Worm (Caenorhabditis elegans) whole organism, L3 larva: ENCODE data around the gene clec-257.

Experiments
- R02D3.7 ChIP-seq: fragments of 150-350 bp; optimal IDR thresholded peaks from 2 replicates; lab custom pipeline; 2014; ENCODE audit warnings: missing biosample characterization, missing genetic modification characterization
- aly-2 ChIP-seq: fragments of 150-350 bp; optimal IDR thresholded peaks from 2 replicates; lab custom pipeline; 2014; ENCODE audit warnings: missing biosample characterization, missing genetic modification characterization
- ama-1 ChIP-seq: fragments of 150-350 bp; optimal IDR thresholded peaks from 2 replicates; lab custom pipeline; 2018
- fkh-10 ChIP-seq: sonication (generic microtip); optimal IDR thresholded peaks from 2 replicates; lab custom pipeline; 2017; ENCODE audit warnings: missing biosample characterization, missing genetic modification reagents, missing genetic modification characterization
- fos-1 ChIP-seq: fragments of 150-350 bp; optimal IDR thresholded peaks from 2 replicates; lab custom pipeline; 2014; ENCODE audit warnings: missing biosample characterization, missing genetic modification characterization
- lin-39 ChIP-seq: fragments of 150-350 bp; optimal IDR thresholded peaks from 2 replicates; lab custom pipeline; 2018; ENCODE audit warnings: missing biosample characterization, missing genetic modification reagents, missing genetic modification characterization
- nhr-11 ChIP-seq: fragments of 150-350 bp; optimal IDR thresholded peaks from 2 replicates; lab custom pipeline; 2014; ENCODE audit warnings: missing biosample characterization, missing genetic modification characterization
- nhr-237 ChIP-seq: fragments of 150-350 bp; optimal IDR thresholded peaks from 2 replicates; lab custom pipeline; 2014; ENCODE audit warnings: missing biosample characterization, missing genetic modification characterization
- nhr-76 ChIP-seq: fragments of 150-350 bp; sonication (generic microtip); optimal IDR thresholded peaks from 5 replicates; lab custom pipeline; 2014; ENCODE audit warnings: missing biosample characterization, missing genetic modification characterization
- sea-2 ChIP-seq: fragments of 150-350 bp; sonication (generic microtip); optimal IDR thresholded peaks from 4 replicates; lab custom pipeline; 2014; ENCODE audit warnings: missing biosample characterization, missing genetic modification reagents, missing genetic modification characterization
- unc-62 ChIP-seq: fragments of 150-350 bp; sonication (generic microtip); optimal IDR thresholded peaks from 4 replicates; lab custom pipeline; 2014; ENCODE audit warnings: missing biosample characterization, missing genetic modification reagents, missing genetic modification characterization

DNA sequence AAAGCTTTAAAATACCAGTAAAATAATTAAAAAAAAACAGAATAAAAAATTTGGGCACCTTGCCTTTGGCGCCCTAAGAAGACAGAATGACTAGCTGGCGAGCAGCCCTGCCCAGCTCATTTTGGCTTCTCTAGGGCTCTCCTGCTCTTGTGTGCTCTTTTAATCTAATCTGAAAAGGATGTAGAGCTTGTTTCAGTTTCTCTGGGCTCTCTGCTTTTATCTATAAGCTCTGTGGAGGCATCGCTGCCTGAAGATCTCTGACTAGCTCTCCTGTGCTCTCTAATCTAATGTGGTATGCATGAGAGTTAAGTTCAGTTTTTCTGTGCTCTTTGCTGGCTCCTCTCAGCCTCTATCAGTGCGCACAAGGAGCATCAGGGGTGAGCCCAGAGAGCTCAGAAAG, 47.0 kb upstream of the clec-257 start:
- TF ChIP-seq sea-2 (no peak), unc-62 (GFP tag; lab: Kevin White, UChicago) (no peak), nhr-11 (tag; lab: Kevin White, UChicago) (no peak), nhr-237 (no peak), nhr-76 (tag; lab: Kevin White, UChicago) (no peak), fos-1 (tag; lab: Kevin White, UChicago) (no peak), R02D3.7 (tag; lab: Kevin White, UChicago) (no peak), ama-1 (lab: Kevin White, UChicago) (no peak), fkh-10 (GFP tag; lab: Kevin White, UChicago) (no peak), aly-2 (tag; lab: Kevin White, UChicago) (no peak), lin-39 (no peak)
